Fruit fly (Drosophila melanogaster) whole organism, adult: ENCODE results near the gene Yod1.

Experiments used
- CG11617 ChIP-seq: fragments of 200-800 bp; sonication (Bioruptor generic); optimal IDR thresholded peaks from 2 replicates; lab custom pipeline; 2017; ENCODE audit warnings: mild to moderate bottlenecking, missing biosample characterization, missing genetic modification reagents, missing genetic modification characterization
- CG12768 ChIP-seq: fragments of 200-800 bp; sonication (Bioruptor generic); optimal IDR thresholded peaks from 2 replicates; lab custom pipeline; 2017; ENCODE audit warnings: missing biosample characterization, missing genetic modification characterization, mild to moderate bottlenecking, moderate library complexity, missing genetic modification reagents
- CG14711 ChIP-seq: fragments of 200-800 bp; sonication (Bioruptor generic); optimal IDR thresholded peaks from 2 replicates; lab custom pipeline; 2018; ENCODE audit warnings: missing biosample characterization, mild to moderate bottlenecking, missing genetic modification characterization, moderate library complexity
- CG1620 ChIP-seq: fragments of 200-800 bp; sonication (Bioruptor generic); optimal IDR thresholded peaks from 2 replicates; lab custom pipeline; 2016; ENCODE audit warnings: missing biosample characterization, missing genetic modification characterization
- CG33017 ChIP-seq: fragments of 200-800 bp; sonication (Bioruptor generic); optimal IDR thresholded peaks from 2 replicates; lab custom pipeline; 2018; ENCODE audit warnings: missing biosample characterization, mild to moderate bottlenecking, missing genetic modification characterization, moderate library complexity
- CG5204 ChIP-seq: fragments of 200-800 bp; sonication (Bioruptor generic); optimal IDR thresholded peaks from 2 replicates; lab custom pipeline; 2016; ENCODE audit warnings: missing biosample characterization, missing genetic modification characterization
- CG7045 ChIP-seq: fragments of 200-800 bp; sonication (Bioruptor generic); optimal IDR thresholded peaks from 2 replicates; lab custom pipeline; 2017; ENCODE audit warnings: missing biosample characterization, mild to moderate bottlenecking, missing genetic modification characterization
- CG7101 ChIP-seq: fragments of 200-800 bp; sonication (Bioruptor generic); optimal IDR thresholded peaks from 2 replicates; lab custom pipeline; 2018; ENCODE audit warnings: missing biosample characterization, mild to moderate bottlenecking, missing genetic modification characterization, moderate library complexity
- Clk ChIP-seq: fragments of 200-800 bp; sonication (Bioruptor generic); optimal IDR thresholded peaks from 2 replicates; lab custom pipeline; 2017; ENCODE audit warnings: missing biosample characterization, missing genetic modification characterization
- Crg-1 ChIP-seq: fragments of 200-800 bp; sonication (Bioruptor generic); optimal IDR thresholded peaks from 2 replicates; lab custom pipeline; 2016; ENCODE audit warnings: missing biosample characterization, missing genetic modification characterization
- Hr96 ChIP-seq: fragments of 200-800 bp; sonication (Bioruptor generic); optimal IDR thresholded peaks from 2 replicates; lab custom pipeline; 2016; ENCODE audit warnings: missing biosample characterization, missing genetic modification characterization
- Mnt ChIP-seq: fragments of 200-800 bp; sonication (Bioruptor generic); optimal IDR thresholded peaks from 2 replicates; lab custom pipeline; 2016; ENCODE audit warnings: missing biosample characterization, mild to moderate bottlenecking, missing genetic modification characterization
- bab1 ChIP-seq: fragments of 200-800 bp; sonication (Bioruptor generic); optimal IDR thresholded peaks from 3 replicates; lab custom pipeline; 2019; ENCODE audit warnings: missing biosample characterization, mild to moderate bottlenecking, missing genetic modification characterization, moderate library complexity
- cic ChIP-seq: fragments of 200-800 bp; sonication (Bioruptor generic); optimal IDR thresholded peaks from 2 replicates; lab custom pipeline; 2017; ENCODE audit warnings: missing biosample characterization, mild to moderate bottlenecking, missing genetic modification characterization, moderate library complexity
- cnc ChIP-seq, 2 experiments: fragments of >200 bp; optimal IDR thresholded peaks; 2 replicates each; lab custom pipeline; 2017
- kay ChIP-seq: fragments of 200-800 bp; sonication (Bioruptor generic); peaks from one replicate; lab custom pipeline; 2016; ENCODE audit warnings: missing biosample characterization, missing genetic modification characterization, borderline replicate concordance
- ovo ChIP-seq: fragments of 200-800 bp; sonication (Bioruptor generic); optimal IDR thresholded peaks from 2 replicates; lab custom pipeline; 2016; ENCODE audit warnings: missing biosample characterization, missing genetic modification characterization
- pad ChIP-seq: fragments of 200-800 bp; sonication (Bioruptor generic); optimal IDR thresholded peaks from 3 replicates; lab custom pipeline; 2017; ENCODE audit warnings: missing biosample characterization, missing genetic modification characterization, mild to moderate bottlenecking, moderate library complexity, missing genetic modification reagents
- tj ChIP-seq: fragments of 200-800 bp; sonication (Bioruptor generic); optimal IDR thresholded peaks from 3 replicates; lab custom pipeline; 2017; ENCODE audit warnings: missing biosample characterization, mild to moderate bottlenecking, missing genetic modification characterization, moderate library complexity
- toe ChIP-seq: fragments of 200-800 bp; sonication (Bioruptor generic); optimal IDR thresholded peaks from 2 replicates; lab custom pipeline; 2016; ENCODE audit warnings: missing biosample characterization, missing genetic modification characterization

The Yod1 gene

dm6 chr3L:5141380-5142101, 7.9 kb downstream of the Yod1 start, which contains the start of the genes Dhrs4 and Gdap1:
Gene Dhrs4, minus strand, starts transcription at chr3L:5141646.
Gene Gdap1, plus strand, starts transcription at chr3L:5141953.
- peak; percentile 10 for TF ChIP-seq tj (GFP tag; lab: Kevin White, UChicago)
- TF ChIP-seq CG7045 (GFP tag; lab: Kevin White, UChicago) = no peak
- no peak for TF ChIP-seq Hr96
- TF ChIP-seq CG1620 (GFP tag; lab: Kevin White, UChicago) = no peak
- no peak for TF ChIP-seq Crg-1 (GFP tag; lab: Kevin White, UChicago)
- TF ChIP-seq CG12768 = peak; percentile 39
- TF ChIP-seq pad (GFP tag; lab: Kevin White, UChicago) = no peak
- no peak for TF ChIP-seq CG7101 (tag; lab: Kevin White, UChicago)

DNA sequence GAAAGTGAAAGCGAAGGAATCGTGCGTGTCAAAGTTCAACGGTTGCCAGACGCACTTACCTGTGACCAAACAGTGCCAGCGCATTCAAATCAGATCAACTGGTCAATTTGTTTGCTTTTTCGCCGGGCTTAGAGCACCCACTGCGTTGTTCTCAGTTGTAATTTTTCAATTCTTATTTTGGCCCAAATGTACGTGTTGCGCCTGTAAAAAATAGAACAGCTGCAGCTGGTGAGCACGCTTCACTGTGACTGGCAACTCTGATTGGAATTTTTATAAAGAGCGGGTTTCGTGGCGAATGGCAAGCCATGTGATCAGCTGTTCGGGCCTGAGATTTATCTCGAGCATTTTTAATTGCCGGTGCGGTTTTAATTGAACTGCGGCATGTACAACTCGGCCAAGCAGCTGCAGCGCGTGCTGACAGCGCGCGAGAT, 12.2 kb downstream of the Yod1 start, which contains the start of the genes Fitm and AlaRS-m:
Gene Fitm, minus strand, starts transcription at position 250 of the 431 bp plus-strand sequence.
Gene AlaRS-m, plus strand, starts transcription at position 285 of the 431 bp plus-strand sequence.
- TF ChIP-seq CG7101 (tag; lab: Kevin White, UChicago) (no peak), Mnt (GFP tag; lab: Kevin White, UChicago) (peak; percentile 31), toe (no peak), bab1 (GFP tag; lab: Kevin White, UChicago) (peak; percentile 21), Crg-1 (GFP tag; lab: Kevin White, UChicago) (no peak), CG11617 (GFP tag; lab: Kevin White, UChicago) (peak; percentile 22), cnc (optimal IDR thresholded peaks at IDR 0.05; lab: Kevin White, UChicago) (no peak), CG14711 (tag; lab: Kevin White, UChicago) (peak; percentile 14), cic (peak; percentile 9), tj (GFP tag; lab: Kevin White, UChicago) (peak; percentile 24)

dm6 chr3L:5152354-5152806, 18.7 kb downstream of the Yod1 start, which contains the start of the genes Gen and Srp54k:
Gene Gen, minus strand, starts transcription at chr3L:5152376.
Gene Srp54k, plus strand, starts transcription at chr3L:5152678.
- TF ChIP-seq CG12768 (no peak), bab1 (GFP tag; lab: Kevin White, UChicago) (peak; percentile 46), ovo (GFP tag; lab: Kevin White, UChicago) (no peak), Clk (GFP tag; lab: Kevin White, UChicago) (no peak), CG7101 (tag; lab: Kevin White, UChicago) (peak; percentile 39), CG11617 (GFP tag; lab: Kevin White, UChicago) (peak; percentile 38), cic (peak; percentile 44), Mnt (GFP tag; lab: Kevin White, UChicago) (peak; percentile 28), cnc (optimal IDR thresholded peaks at IDR 0.05; lab: Kevin White, UChicago) (no peak), CG33017 (tag; lab: Kevin White, UChicago) (peak; percentile 16), CG5204 (no peak), Crg-1 (GFP tag; lab: Kevin White, UChicago) (peak; percentile 48), CG14711 (tag; lab: Kevin White, UChicago) (peak; percentile 11), pad (GFP tag; lab: Kevin White, UChicago) (peak; percentile 6), CG1620 (GFP tag; lab: Kevin White, UChicago) (peak; percentile 19), kay (no peak), Hr96 (no peak), tj (GFP tag; lab: Kevin White, UChicago) (peak; percentile 81), toe (no peak), CG7045 (GFP tag; lab: Kevin White, UChicago) (no peak)

DNA sequence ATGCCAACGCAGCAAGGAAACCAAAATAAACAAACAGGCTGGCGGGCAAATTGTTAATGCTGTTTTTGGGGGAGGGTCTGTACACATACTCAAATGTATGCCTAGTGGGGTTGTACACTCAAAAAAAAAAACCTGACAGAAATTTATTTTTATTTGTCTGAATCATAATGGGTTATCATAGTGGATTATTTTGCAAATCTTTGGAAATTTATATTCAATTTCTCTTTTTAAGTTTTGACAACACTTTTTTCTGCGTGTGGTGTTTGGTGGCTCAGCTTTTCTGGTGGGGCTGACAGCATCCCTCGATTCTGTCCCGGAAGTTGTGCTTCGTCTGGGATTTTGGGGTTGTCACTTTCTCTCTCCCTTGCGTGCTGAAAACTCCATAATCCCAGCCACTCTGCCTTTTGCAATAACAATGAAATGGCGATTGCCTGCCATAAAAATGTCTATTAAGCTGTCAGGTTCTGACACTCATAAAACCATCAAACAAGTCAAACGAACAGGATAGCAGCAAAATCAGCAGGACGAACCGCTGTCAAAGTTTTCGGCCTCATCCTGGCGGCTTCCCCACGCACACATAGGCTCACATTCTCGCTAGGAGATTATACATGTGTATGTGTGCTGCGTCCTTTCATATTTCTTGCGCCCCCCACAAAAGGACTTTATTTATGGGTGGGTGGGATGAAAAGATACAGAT, 21.4 kb downstream of the Yod1 start:
- TF ChIP-seq CG5204 (no peak), CG33017 (tag; lab: Kevin White, UChicago) (no peak), toe (no peak), CG7045 (GFP tag; lab: Kevin White, UChicago) (no peak), cnc (optimal IDR thresholded peaks at IDR 0.05; lab: Kevin White, UChicago) (no peak), Mnt (GFP tag; lab: Kevin White, UChicago) (no peak), Crg-1 (GFP tag; lab: Kevin White, UChicago) (no peak), CG12768 (no peak), tj (GFP tag; lab: Kevin White, UChicago) (no peak), ovo (GFP tag; lab: Kevin White, UChicago) (no peak), kay (no peak), CG7101 (tag; lab: Kevin White, UChicago) (no peak), Clk (GFP tag; lab: Kevin White, UChicago) (no peak), CG1620 (GFP tag; lab: Kevin White, UChicago) (no peak)

DNA sequence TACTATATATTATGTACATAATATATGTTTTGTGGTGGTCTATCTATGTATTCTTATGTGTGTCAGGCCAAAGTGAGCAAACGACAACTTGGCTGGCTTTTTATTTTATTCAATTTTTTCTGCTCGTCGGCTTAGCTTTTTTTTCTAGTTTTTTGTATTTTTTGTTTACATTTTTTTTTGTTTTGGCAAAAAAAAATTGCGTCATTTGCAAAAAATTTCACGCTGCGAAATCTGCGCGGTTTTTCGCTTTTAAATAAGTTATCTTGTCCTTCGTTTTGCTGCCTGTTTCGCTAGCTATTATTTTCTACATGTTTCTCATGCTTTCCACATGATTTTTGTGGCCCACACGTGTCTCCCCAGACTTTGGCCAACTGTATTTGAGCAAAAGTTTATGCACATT, 38.8 kb downstream of the Yod1 start:
- TF ChIP-seq tj (GFP tag; lab: Kevin White, UChicago) = peak; percentile 63
- no peak for TF ChIP-seq Mnt (GFP tag; lab: Kevin White, UChicago)

- TF ChIP-seq CG12768 (no peak), Mnt (GFP tag; lab: Kevin White, UChicago) (no peak), kay (peak; percentile 3), ovo (GFP tag; lab: Kevin White, UChicago) (no peak), pad (GFP tag; lab: Kevin White, UChicago) (no peak)
Measured at dm6 chr3L:5176071-5176470, 42.4 kb downstream of the Yod1 start.
